Worm (Caenorhabditis elegans): ENCODE results near the gene sqt-3.

ce11 chrV:12401383-12401782 is 48.8 kb downstream of the sqt-3 start, which contains the start of gene K01D12.7:
- TF ChIP-seq nhr-237 (tag; optimal IDR thresholded peaks at IDR 0.05) (no peak), snpc-4 (tag; optimal IDR thresholded peaks at IDR 0.05) (no peak), fos-1 (tag; optimal IDR thresholded peaks at IDR 0.05) (no peak), skn-1 (tag; optimal IDR thresholded peaks at IDR 0.05) (no peak), nhr-11 (tag; optimal IDR thresholded peaks at IDR 0.05) (no peak), alr-1 (tag; optimal IDR thresholded peaks at IDR 0.05; ENCODE audit: borderline replicate concordance) (no peak), nhr-12 (tag; optimal IDR thresholded peaks at IDR 0.05) (no peak), rnt-1 (tag; optimal IDR thresholded peaks at IDR 0.05) (no peak), lin-13 (GFP tag; optimal IDR thresholded peaks at IDR 0.05) (no peak)

All from whole organism, L1 larva.